Fruit fly (Drosophila melanogaster): ENCODE measurements around the gene CG18048.

DNA sequence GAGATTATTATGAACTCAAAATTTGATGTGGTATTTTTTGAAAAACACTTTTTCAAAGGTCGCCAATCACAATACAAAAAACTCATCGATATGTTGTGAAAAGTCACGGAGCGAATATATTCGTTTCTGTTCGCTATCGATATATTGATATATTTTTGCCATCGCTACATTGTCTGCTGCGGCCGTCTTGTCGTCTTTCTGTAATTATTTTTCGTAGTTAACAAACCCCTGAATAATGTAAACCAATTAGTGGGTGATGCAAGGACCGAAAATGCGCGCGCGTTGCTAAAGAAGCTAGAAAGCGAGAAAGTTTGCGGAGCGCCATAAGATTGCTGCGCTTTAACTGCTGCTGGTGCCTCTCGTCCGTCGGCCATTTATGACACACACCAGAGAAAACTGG lies 4.8 kb downstream of the CG18048 start, which contains the start of gene Pak:
- TF ChIP-seq Ets21C (GFP tag; optimal IDR thresholded peaks at IDR 0.05) (no peak), CG6854 (GFP tag; optimal IDR thresholded peaks at IDR 0.05) (no peak), Ets96B (tag; optimal IDR thresholded peaks at IDR 0.05) (no peak), OdsH (GFP tag; optimal IDR thresholded peaks at IDR 0.05) (no peak), CG15336 (GFP tag; IDR thresholded peaks at IDR 0.05) (no peak), vri (GFP tag; optimal IDR thresholded peaks at IDR 0.05) (no peak), CG3032 (tag; optimal IDR thresholded peaks at IDR 0.05) (no peak), CG16779 (tag; optimal IDR thresholded peaks at IDR 0.05) (no peak), CG10631 (GFP tag; optimal IDR thresholded peaks at IDR 0.05) (no peak), Lpt (GFP tag; optimal IDR thresholded peaks at IDR 0.05) (no peak), fd85E (GFP tag; optimal IDR thresholded peaks at IDR 0.05) (no peak), eg (GFP tag; IDR thresholded peaks at IDR 0.05) (no peak), Eip78C (GFP tag) (no peak), CG11762 (GFP tag; optimal IDR thresholded peaks at IDR 0.05; ENCODE audit: insufficient read depth) (no peak)
